Fruit fly (Drosophila melanogaster) whole organism, adult: Measurements from ENCODE around the gene Lsm12a.

ENCODE experiments used
- CG11617 ChIP-seq: fragments of 200-800 bp; sonication (Bioruptor generic); optimal IDR thresholded peaks from 2 replicates; lab custom pipeline; 2017; ENCODE audit warnings: mild to moderate bottlenecking, missing biosample characterization, missing genetic modification reagents, missing genetic modification characterization
- CG12768 ChIP-seq: fragments of 200-800 bp; sonication (Bioruptor generic); optimal IDR thresholded peaks from 2 replicates; lab custom pipeline; 2017; ENCODE audit warnings: missing biosample characterization, missing genetic modification characterization, mild to moderate bottlenecking, moderate library complexity, missing genetic modification reagents
- CG1620 ChIP-seq: fragments of 200-800 bp; sonication (Bioruptor generic); optimal IDR thresholded peaks from 2 replicates; lab custom pipeline; 2016; ENCODE audit warnings: missing biosample characterization, missing genetic modification characterization
- CG33017 ChIP-seq: fragments of 200-800 bp; sonication (Bioruptor generic); optimal IDR thresholded peaks from 2 replicates; lab custom pipeline; 2018; ENCODE audit warnings: missing biosample characterization, mild to moderate bottlenecking, missing genetic modification characterization, moderate library complexity
- CG7045 ChIP-seq: fragments of 200-800 bp; sonication (Bioruptor generic); optimal IDR thresholded peaks from 2 replicates; lab custom pipeline; 2017; ENCODE audit warnings: missing biosample characterization, mild to moderate bottlenecking, missing genetic modification characterization
- Clk ChIP-seq: fragments of 200-800 bp; sonication (Bioruptor generic); optimal IDR thresholded peaks from 2 replicates; lab custom pipeline; 2017; ENCODE audit warnings: missing biosample characterization, missing genetic modification characterization
- Hr96 ChIP-seq: fragments of 200-800 bp; sonication (Bioruptor generic); optimal IDR thresholded peaks from 2 replicates; lab custom pipeline; 2016; ENCODE audit warnings: missing biosample characterization, missing genetic modification characterization
- cic ChIP-seq: fragments of 200-800 bp; sonication (Bioruptor generic); optimal IDR thresholded peaks from 2 replicates; lab custom pipeline; 2017; ENCODE audit warnings: missing biosample characterization, mild to moderate bottlenecking, missing genetic modification characterization, moderate library complexity
- cnc ChIP-seq, 2 experiments: fragments of >200 bp; optimal IDR thresholded peaks; 2 replicates each; lab custom pipeline; 2017
- kay ChIP-seq: fragments of 200-800 bp; sonication (Bioruptor generic); peaks from one replicate; lab custom pipeline; 2016; ENCODE audit warnings: missing biosample characterization, missing genetic modification characterization, borderline replicate concordance
- ovo ChIP-seq: fragments of 200-800 bp; sonication (Bioruptor generic); optimal IDR thresholded peaks from 2 replicates; lab custom pipeline; 2016; ENCODE audit warnings: missing biosample characterization, missing genetic modification characterization
- tj ChIP-seq: fragments of 200-800 bp; sonication (Bioruptor generic); optimal IDR thresholded peaks from 3 replicates; lab custom pipeline; 2017; ENCODE audit warnings: missing biosample characterization, mild to moderate bottlenecking, missing genetic modification characterization, moderate library complexity

dm6 chrX:11993279-11993678 is 25.2 kb upstream of the Lsm12a start:
- TF ChIP-seq CG33017 (tag; lab: Kevin White, UChicago) (no peak), cnc (optimal IDR thresholded peaks at IDR 0.05; lab: Kevin White, UChicago) (no peak), ovo (GFP tag; lab: Kevin White, UChicago) (no peak), Hr96 (GFP tag; lab: Kevin White, UChicago) (no peak), CG7045 (GFP tag; lab: Kevin White, UChicago) (no peak), tj (GFP tag; lab: Kevin White, UChicago) (no peak), CG1620 (GFP tag; lab: Kevin White, UChicago) (no peak), Clk (GFP tag; lab: Kevin White, UChicago) (no peak), kay (GFP tag; lab: Kevin White, UChicago) (no peak), CG12768 (GFP tag; lab: Kevin White, UChicago) (no peak), CG11617 (GFP tag; lab: Kevin White, UChicago) (no peak), cic (no peak)
